Worm (Caenorhabditis elegans): ENCODE measurements around the gene R105.5.

- no peak for TF ChIP-seq swsn-7 (tag; optimal IDR thresholded peaks at IDR 0.05)
- no peak for TF ChIP-seq egl-27 (tag; optimal IDR thresholded peaks at IDR 0.05)
- no peak for TF ChIP-seq snpc-4 (tag; optimal IDR thresholded peaks at IDR 0.05)
- TF ChIP-seq aly-2 (tag; optimal IDR thresholded peaks at IDR 0.05) = no peak
- no peak for TF ChIP-seq pqm-1 (tag; optimal IDR thresholded peaks at IDR 0.05)
- no peak for TF ChIP-seq lin-39 (tag; optimal IDR thresholded peaks at IDR 0.05)
- TF ChIP-seq dpl-1 (GFP tag; optimal IDR thresholded peaks at IDR 0.05) = no peak
- no peak for TF ChIP-seq nhr-28 (tag; optimal IDR thresholded peaks at IDR 0.05)
- TF ChIP-seq ama-1 (optimal IDR thresholded peaks at IDR 0.05) = no peak
These were observed 22.6 kb upstream of the R105.5 start for ce11 chrIV:4613516-4613915.

Measured in whole organism, L1 larva.